Fruit fly (Drosophila melanogaster) whole organism, embryonic: Measurements from ENCODE around the gene jb.
A peak's percentile ranks its signal among the peaks of the same experiment; 100 is the strongest.

Experiments used
- Ada2b ChIP-seq: fragments of 200-800 bp; sonication (Bioruptor generic); IDR thresholded peaks from 2 replicates; pipeline ENCODE4 v1.3.6; 2022; ENCODE audit warnings: missing biosample characterization, missing genetic modification characterization
- BEAF-32 ChIP-seq: fragments of 200-800 bp; sonication (Bioruptor generic); optimal IDR thresholded peaks from 3 replicates; lab custom pipeline; 2017; ENCODE audit warnings: missing biosample characterization, missing genetic modification characterization, mild to moderate bottlenecking, moderate library complexity, missing genetic modification reagents
- CG11093 ChIP-seq: fragments of 200-800 bp; sonication (Bioruptor generic); IDR thresholded peaks from 3 replicates; pipeline ENCODE4 v1.3.6; 2022; ENCODE audit warnings: missing biosample characterization, missing genetic modification characterization
- CG11560 ChIP-seq: fragments of 200-800 bp; sonication (Bioruptor generic); IDR thresholded peaks from 3 replicates; pipeline ENCODE4 v1.3.6; 2022; ENCODE audit warnings: missing biosample characterization, missing genetic modification characterization
- CG12155 ChIP-seq: fragments of 200-800 bp; sonication (Bioruptor generic); optimal IDR thresholded peaks from 3 replicates; lab custom pipeline; 2016; ENCODE audit warnings: missing biosample characterization, missing genetic modification characterization
- CG1233 ChIP-seq: fragments of 200-800 bp; sonication (Bioruptor generic); optimal IDR thresholded peaks from 4 replicates; lab custom pipeline; 2018; ENCODE audit warnings: missing biosample characterization, mild to moderate bottlenecking, missing genetic modification characterization
- CG13287 ChIP-seq: fragments of 200-800 bp; sonication (Bioruptor generic); IDR thresholded peaks from 2 replicates; pipeline ENCODE4 v1.3.6; 2022; ENCODE audit warnings: missing biosample characterization, missing genetic modification characterization; ENCODE audit not compliant: partially characterized antibody
- CG13296 ChIP-seq: fragments of 200-800 bp; sonication (Bioruptor generic); optimal IDR thresholded peaks from 3 replicates; lab custom pipeline; 2018; ENCODE audit warnings: missing biosample characterization, mild to moderate bottlenecking, missing genetic modification characterization
- CG13775 ChIP-seq: fragments of 200-800 bp; sonication (Bioruptor generic); optimal IDR thresholded peaks from 3 replicates; lab custom pipeline; 2017; ENCODE audit warnings: missing biosample characterization, mild to moderate bottlenecking, missing genetic modification characterization
- CG14965 ChIP-seq: fragments of 200-800 bp; sonication (Bioruptor generic); optimal IDR thresholded peaks from 2 replicates; lab custom pipeline; 2016; ENCODE audit warnings: missing biosample characterization, missing genetic modification characterization, borderline replicate concordance
- CG16863 ChIP-seq: fragments of 200-800 bp; sonication (Bioruptor generic); optimal IDR thresholded peaks from 3 replicates; lab custom pipeline; 2016; ENCODE audit warnings: missing biosample characterization, missing genetic modification characterization
- CG18262 ChIP-seq: fragments of 200-800 bp; optimal IDR thresholded peaks from 3 replicates; lab custom pipeline; 2019; ENCODE audit warnings: missing biosample characterization, mild to moderate bottlenecking, missing genetic modification characterization, moderate library complexity
- CG1832 ChIP-seq: fragments of 200-800 bp; sonication (Bioruptor generic); optimal IDR thresholded peaks from 2 replicates; lab custom pipeline; 2017; ENCODE audit warnings: missing biosample characterization, mild to moderate bottlenecking, missing genetic modification characterization, inconsistent platforms
- CG2889 ChIP-seq: fragments of 200-800 bp; sonication (Bioruptor generic); IDR thresholded peaks from 3 replicates; pipeline ENCODE4 v1.3.6; 2022; ENCODE audit warnings: missing biosample characterization, missing genetic modification characterization
- CG32772 ChIP-seq: fragments of 200-800 bp; sonication (Bioruptor generic); IDR thresholded peaks from 2 replicates; pipeline ENCODE4 v1.3.6; 2022; ENCODE audit warnings: missing biosample characterization, missing genetic modification characterization
- CG3847 ChIP-seq: fragments of 200-800 bp; sonication (Bioruptor generic); IDR thresholded peaks from 2 replicates; pipeline ENCODE4 v1.3.6; 2022; ENCODE audit warnings: missing biosample characterization, missing genetic modification characterization
- CG3995 ChIP-seq: fragments of 200-800 bp; sonication (Bioruptor generic); optimal IDR thresholded peaks from 3 replicates; lab custom pipeline; 2016; ENCODE audit warnings: missing biosample characterization, missing genetic modification characterization
- CG4360 ChIP-seq: fragments of 200-800 bp; sonication (Bioruptor generic); IDR thresholded peaks from 2 replicates; pipeline ENCODE4 v1.3.6; 2022; ENCODE audit warnings: missing biosample characterization, missing genetic modification characterization
- CG4820 ChIP-seq: fragments of 200-800 bp; sonication (Bioruptor generic); optimal IDR thresholded peaks from 3 replicates; lab custom pipeline; 2016; ENCODE audit warnings: missing biosample characterization, missing genetic modification characterization
- CG5245 ChIP-seq: fragments of 200-800 bp; sonication (Bioruptor generic); optimal IDR thresholded peaks from 3 replicates; lab custom pipeline; 2016; ENCODE audit warnings: missing biosample characterization, missing genetic modification characterization
- CG6791 ChIP-seq: fragments of 200-800 bp; sonication (Bioruptor generic); IDR thresholded peaks from 3 replicates; pipeline ENCODE4 v1.3.6; 2022; ENCODE audit warnings: missing biosample characterization, missing genetic modification characterization; ENCODE audit not compliant: partially characterized antibody
- CG8089 ChIP-seq: fragments of 200-800 bp; sonication (Bioruptor generic); optimal IDR thresholded peaks from 3 replicates; lab custom pipeline; 2016; ENCODE audit warnings: missing biosample characterization, missing genetic modification characterization
- CG8290 ChIP-seq, 3 experiments: fragments of 200-800 bp; sonication (Bioruptor generic); optimal IDR thresholded peaks; 2 replicates each; lab custom pipeline; 2016 to 2019; ENCODE audit warnings: missing biosample characterization in 3 of 3, missing genetic modification characterization in 3 of 3, mild to moderate bottlenecking in 2 of 3, moderate library complexity in 1 of 3
- CrebB ChIP-seq: fragments of 200-800 bp; sonication (Bioruptor generic); optimal IDR thresholded peaks from 3 replicates; lab custom pipeline; 2018; ENCODE audit warnings: missing biosample characterization, mild to moderate bottlenecking, missing genetic modification characterization
- D ChIP-seq, 2 experiments: fragments of 200-800 bp in 1 of 2; fragments of >200 bp in 1 of 2; sonication (Bioruptor generic) in 1 of 2; optimal IDR thresholded peaks; 2 replicates in 1 of 2; 3 replicates in 1 of 2; lab custom pipeline; 2017; ENCODE audit warnings: mild to moderate bottlenecking in 1 of 2, missing biosample characterization in 1 of 2, missing genetic modification characterization in 1 of 2, missing genetic modification reagents in 1 of 2
- D19A ChIP-seq: fragments of 200-800 bp; optimal IDR thresholded peaks from 3 replicates; lab custom pipeline; 2019; ENCODE audit warnings: missing biosample characterization, mild to moderate bottlenecking, missing genetic modification characterization, moderate library complexity
- D19B ChIP-seq: fragments of 200-800 bp; sonication (Bioruptor generic); optimal IDR thresholded peaks from 2 replicates; lab custom pipeline; 2017; ENCODE audit warnings: missing biosample characterization, mild to moderate bottlenecking, missing genetic modification characterization
- Fer3 ChIP-seq: fragments of 200-800 bp; sonication (Bioruptor generic); optimal IDR thresholded peaks from 2 replicates; lab custom pipeline; 2018; ENCODE audit warnings: missing biosample characterization, mild to moderate bottlenecking, missing genetic modification characterization, moderate library complexity
- Gsc ChIP-seq: fragments of 200-800 bp; sonication (Bioruptor generic); IDR thresholded peaks from 2 replicates; pipeline ENCODE4 v1.3.6; 2022; ENCODE audit warnings: missing biosample characterization, missing genetic modification characterization
- HmgZ ChIP-seq: fragments of 200-800 bp; sonication (Bioruptor generic); optimal IDR thresholded peaks from 2 replicates; lab custom pipeline; 2018; ENCODE audit warnings: missing biosample characterization, mild to moderate bottlenecking, missing genetic modification characterization
- Hr3 ChIP-seq: fragments of 200-800 bp; sonication (Bioruptor generic); optimal IDR thresholded peaks from 3 replicates; lab custom pipeline; 2016; ENCODE audit warnings: missing biosample characterization, missing genetic modification characterization
- Myb ChIP-seq: fragments of 200-800 bp; sonication (Bioruptor generic); optimal IDR thresholded peaks from 2 replicates; lab custom pipeline; 2016; ENCODE audit warnings: missing biosample characterization, missing genetic modification characterization
- NC2α ChIP-seq: fragments of 200-800 bp; sonication (Bioruptor generic); optimal IDR thresholded peaks from 2 replicates; lab custom pipeline; 2016; ENCODE audit warnings: missing biosample characterization, missing genetic modification characterization
- PHDP ChIP-seq: fragments of 200-800 bp; sonication (Bioruptor generic); optimal IDR thresholded peaks from 3 replicates; lab custom pipeline; 2018; ENCODE audit warnings: missing biosample characterization, mild to moderate bottlenecking, missing genetic modification characterization, moderate library complexity
- Trl ChIP-seq, 3 experiments: fragments of >200 bp in 2 of 3; fragments of 200-800 bp in 1 of 3; sonication (Bioruptor generic) in 1 of 3; optimal IDR thresholded peaks; 2 replicates in 1 of 3; 3 replicates in 2 of 3; lab custom pipeline; 2016 to 2017; ENCODE audit warnings: missing biosample characterization in 1 of 3, missing genetic modification characterization in 1 of 3
- ab ChIP-seq: fragments of 200-800 bp; sonication (Bioruptor generic); optimal IDR thresholded peaks from 2 replicates; lab custom pipeline; 2016; ENCODE audit warnings: missing biosample characterization, missing genetic modification characterization
- bbx ChIP-seq: fragments of 200-800 bp; sonication (Bioruptor generic); IDR thresholded peaks from 2 replicates; pipeline ENCODE4 v1.3.6; 2022; ENCODE audit warnings: missing biosample characterization, missing genetic modification characterization; ENCODE audit not compliant: partially characterized antibody
- ems ChIP-seq: fragments of 200-800 bp; sonication (Bioruptor generic); optimal IDR thresholded peaks from 3 replicates; lab custom pipeline; 2016; ENCODE audit warnings: missing biosample characterization, missing genetic modification characterization
- grn ChIP-seq: fragments of 200-800 bp; sonication (Bioruptor generic); optimal IDR thresholded peaks from 3 replicates; lab custom pipeline; 2017; ENCODE audit warnings: missing biosample characterization, missing genetic modification characterization
- gsb ChIP-seq: fragments of 200-800 bp; sonication (Bioruptor generic); IDR thresholded peaks from 2 replicates; pipeline ENCODE4 v1.3.6; 2022; ENCODE audit warnings: missing biosample characterization, missing genetic modification characterization
- jigr1 ChIP-seq: fragments of 200-800 bp; sonication (Bioruptor generic); IDR thresholded peaks from 3 replicates; pipeline ENCODE4 v1.3.6; 2022; ENCODE audit warnings: missing biosample characterization, missing genetic modification characterization
- peb ChIP-seq: fragments of 200-800 bp; sonication (Bioruptor generic); IDR thresholded peaks from 2 replicates; pipeline ENCODE4 v1.3.6; 2022; ENCODE audit warnings: missing biosample characterization, missing genetic modification characterization
- pfk ChIP-seq: fragments of 200-800 bp; sonication (Bioruptor generic); optimal IDR thresholded peaks from 2 replicates; lab custom pipeline; 2018; ENCODE audit warnings: missing biosample characterization, mild to moderate bottlenecking, missing genetic modification characterization, moderate library complexity
- pzg ChIP-seq: fragments of 200-800 bp; sonication (Bioruptor generic); optimal IDR thresholded peaks from 3 replicates; lab custom pipeline; 2018; ENCODE audit warnings: missing biosample characterization, mild to moderate bottlenecking, missing genetic modification characterization, moderate library complexity
- repo ChIP-seq: fragments of 200-800 bp; sonication (Bioruptor generic); optimal IDR thresholded peaks from 2 replicates; lab custom pipeline; 2016; ENCODE audit warnings: missing biosample characterization, missing genetic modification characterization
- sens-2 ChIP-seq: fragments of 200-800 bp; sonication (Bioruptor generic); IDR thresholded peaks from 2 replicates; pipeline ENCODE4 v1.3.6; 2022; ENCODE audit warnings: missing biosample characterization, missing genetic modification characterization

jb gene

DNA sequence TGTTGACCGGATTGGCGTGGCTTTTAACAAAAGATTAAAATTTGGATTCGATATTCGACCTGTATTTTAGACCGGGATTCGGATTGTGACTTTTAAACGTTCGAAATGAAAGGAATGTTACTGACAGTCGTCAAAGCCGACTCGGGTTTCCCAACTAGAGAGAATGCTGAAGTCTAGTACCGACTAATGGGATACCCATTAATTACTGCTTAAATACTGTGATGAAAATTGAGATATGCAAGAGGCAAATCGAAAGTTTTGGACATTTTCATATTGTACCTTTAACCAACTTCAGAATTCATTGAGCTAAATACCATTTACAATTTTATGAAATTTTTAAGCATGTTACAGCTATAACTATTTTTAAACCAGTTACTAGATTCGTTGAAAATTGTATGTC is 23.5 kb upstream of the jb start, which contains the start of gene CG15458:
CG15458 (minus strand) TSS at position 101 of the 400 bp plus-strand sequence.
- TF ChIP-seq CG5245 (no peak), CG13296 (no peak), D19A (tag; lab: Kevin White, UChicago) (no peak), NC2α (GFP tag; lab: Kevin White, UChicago) (no peak), peb (no peak), CG8290 (GFP tag; optimal IDR thresholded peaks at IDR 0.05; lab: Kevin White, UChicago) (no peak), CG8290 (tag; optimal IDR thresholded peaks at IDR 0.05; lab: Kevin White, UChicago) (no peak), pfk (GFP tag; lab: Kevin White, UChicago) (no peak), Gsc (GFP tag; lab: Robert Waterston, UW) (no peak), CG16863 (no peak), CG18262 (tag; lab: Kevin White, UChicago) (no peak), HmgZ (tag; lab: Kevin White, UChicago) (no peak), CG2889 (GFP tag; lab: Robert Waterston, UW) (no peak), CG1233 (GFP tag; lab: Kevin White, UChicago) (no peak), CG13775 (GFP tag; lab: Kevin White, UChicago) (no peak)

DNA sequence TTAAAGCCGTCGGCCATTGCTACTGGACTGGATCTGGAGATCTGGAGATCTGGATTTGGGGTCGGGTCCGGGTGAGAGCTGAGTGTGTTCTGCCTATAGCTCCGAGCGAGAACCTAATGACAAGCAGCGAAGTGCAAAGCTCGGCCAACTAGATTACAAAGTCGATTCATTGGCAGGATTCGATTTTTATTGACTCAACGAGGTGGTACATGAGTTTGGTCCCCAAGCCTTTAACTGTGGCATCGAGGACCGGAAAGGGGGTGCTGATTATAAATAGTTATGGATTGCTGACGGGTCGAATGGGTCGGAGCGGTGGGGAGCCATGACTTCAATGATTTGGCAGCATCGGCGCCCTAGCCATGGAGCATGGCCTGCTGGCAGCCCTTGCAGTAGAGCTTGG is 22.9 kb upstream of the jb start, which contains the start of gene CG15459:
CG15459 (minus strand) TSS at position 101 of the 400 bp plus-strand sequence.
- TF ChIP-seq CG6791 (no peak), CG3995 (GFP tag; lab: Kevin White, UChicago) (no peak), Myb (no peak), CG3847 (GFP tag; lab: Robert Waterston, UW) (no peak), CG4360 (GFP tag; lab: Robert Waterston, UW) (no peak), peb (no peak), PHDP (tag; lab: Kevin White, UChicago) (no peak), ems (no peak), jigr1 (GFP tag; lab: Robert Waterston, UW) (no peak), D19B (GFP tag; lab: Kevin White, UChicago) (no peak), CG12155 (GFP tag; lab: Kevin White, UChicago) (no peak), CG14965 (no peak), CG11093 (GFP tag; lab: Robert Waterston, UW) (no peak)

DNA sequence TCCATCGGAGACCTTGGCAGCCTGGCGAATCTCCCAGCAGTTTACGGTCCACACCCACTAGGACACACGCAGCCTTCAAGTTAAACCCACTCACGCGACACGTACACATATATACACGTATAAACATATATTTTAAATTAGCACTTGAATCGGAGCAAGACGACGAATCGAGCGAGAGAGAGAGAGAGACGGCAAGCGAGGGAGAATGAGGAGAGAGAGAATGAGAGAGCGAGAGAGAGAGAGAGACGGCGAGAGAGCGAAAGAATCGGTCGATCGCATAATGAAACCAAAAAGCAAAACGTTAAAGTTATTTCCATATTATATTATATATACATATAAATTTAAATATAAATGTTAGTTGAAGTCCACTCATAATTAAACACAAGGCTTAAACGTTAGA is 21.0 kb upstream of the jb start:
- TF ChIP-seq gsb (GFP tag; lab: Robert Waterston, UW) (no peak), bbx (GFP tag; lab: Robert Waterston, UW) (no peak), pzg (GFP tag; lab: Kevin White, UChicago) (no peak), Fer3 (no peak), grn (GFP tag; lab: Kevin White, UChicago) (no peak), ab (GFP tag; lab: Kevin White, UChicago) (no peak), CG1832 (GFP tag; lab: Kevin White, UChicago) (peak; percentile 81), Trl (optimal IDR thresholded peaks at IDR 0.05; lab: Kevin White, UChicago) (peak; percentile 45 to 64), Trl (GFP tag; optimal IDR thresholded peaks at IDR 0.05; lab: Kevin White, UChicago) (no peak)

DNA sequence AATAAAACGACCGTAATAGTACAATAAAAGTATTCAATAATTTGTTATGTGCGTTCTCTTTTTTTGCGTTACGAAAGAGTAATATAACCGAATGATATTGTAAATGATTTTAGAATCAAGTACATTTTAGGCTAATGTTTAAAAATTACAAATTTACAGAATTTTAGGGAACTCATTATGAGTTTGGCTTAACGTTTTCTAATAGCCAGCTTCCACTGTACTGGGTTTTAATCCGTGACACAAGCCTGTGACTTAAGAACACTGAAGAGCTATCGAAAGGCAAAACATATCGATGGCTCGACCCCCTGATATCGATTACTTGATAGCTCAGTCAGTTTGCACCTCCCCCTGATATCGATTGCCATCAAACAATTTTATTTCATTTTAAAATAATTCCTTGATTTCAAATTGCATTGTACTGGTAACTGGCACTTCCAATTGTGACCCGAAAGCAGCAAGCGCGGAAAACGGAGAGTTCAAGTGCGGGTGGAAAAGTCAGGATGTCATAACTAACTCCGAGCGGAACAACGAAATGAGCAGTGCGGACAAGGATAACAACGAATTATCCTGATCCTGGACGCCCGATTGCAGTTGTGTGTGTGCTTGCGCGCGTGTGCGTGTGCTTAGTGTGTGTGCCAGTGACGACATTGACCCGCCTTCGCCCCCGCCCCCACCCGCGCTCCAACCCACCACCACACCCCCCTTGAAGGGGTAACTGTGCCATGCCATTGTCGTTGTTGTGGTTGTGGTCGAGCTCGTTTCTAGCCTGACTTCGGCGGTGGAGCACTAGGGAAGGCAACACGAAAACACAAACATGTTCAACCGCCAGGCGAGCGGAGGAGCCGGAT is 3.7 kb upstream of the jb start, which contains the start of gene HERC2:
HERC2 (plus strand) TSS at position 330 of the 848 bp plus-strand sequence.
- peak; percentile 21 for TF ChIP-seq CG8089 (GFP tag; lab: Kevin White, UChicago)
- no peak for TF ChIP-seq sens-2 (GFP tag; lab: Robert Waterston, UW)
- no peak for TF ChIP-seq repo (GFP tag; lab: Kevin White, UChicago)
- TF ChIP-seq BEAF-32 (GFP tag; lab: Kevin White, UChicago): peak; percentile 83
- peak; percentile 70 for TF ChIP-seq CG32772
- TF ChIP-seq CrebB (tag; lab: Kevin White, UChicago): no peak
- peak; percentile 41 for TF ChIP-seq Hr3 (GFP tag; lab: Kevin White, UChicago)
- TF ChIP-seq CG11560 (tag; lab: Robert Waterston, UW): no peak
- TF ChIP-seq CG4820 (GFP tag; lab: Kevin White, UChicago): peak; percentile 17
- TF ChIP-seq CG13287 (GFP tag; lab: Robert Waterston, UW): peak; percentile 83
- no peak for TF ChIP-seq D (optimal IDR thresholded peaks at IDR 0.05; lab: Kevin White, UChicago)
- no peak for TF ChIP-seq D (GFP tag; optimal IDR thresholded peaks at IDR 0.05; lab: Kevin White, UChicago)
- TF ChIP-seq Ada2b: peak; percentile 53; the same call in 1 of the 2 replicates
